Fruit fly (Drosophila melanogaster): ENCODE results near the gene Cdlc2.

DNA sequence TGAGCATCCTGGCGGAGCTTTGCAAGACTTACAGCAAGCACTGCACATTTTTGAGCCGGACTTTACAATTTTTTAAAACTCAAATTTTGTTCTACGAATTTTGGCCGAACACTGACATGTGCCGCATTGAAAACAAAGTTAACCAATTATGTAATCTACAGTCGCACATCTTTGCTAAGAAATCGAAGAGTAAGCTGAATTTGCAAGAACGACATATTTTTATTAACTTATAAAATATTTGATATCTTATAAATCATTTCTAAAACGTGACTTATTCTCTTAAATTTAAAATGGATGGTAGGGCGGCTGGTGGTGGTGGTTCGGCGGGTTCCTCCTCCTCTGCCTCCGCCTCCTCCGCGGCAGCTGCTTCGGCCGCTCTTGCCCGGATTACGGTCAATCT is 8.6 kb downstream of the Cdlc2 start, which contains the start of gene CG5556:
- TF ChIP-seq CG4496 (GFP tag; IDR thresholded peaks at IDR 0.05) = no peak
- no peak for TF ChIP-seq CG14655 (GFP tag; optimal IDR thresholded peaks at IDR 0.05)
- TF ChIP-seq fd96Ca (GFP tag; IDR thresholded peaks at IDR 0.05) = no peak
- TF ChIP-seq CG10348 (GFP tag; IDR thresholded peaks at IDR 0.05) = no peak
- TF ChIP-seq CG8301 (tag; optimal IDR thresholded peaks at IDR 0.05) = no peak

Measured in whole organism, pupa.